Fruit fly (Drosophila melanogaster) whole organism, embryonic: Measurements from ENCODE around the gene Hsp22.
A peak's percentile ranks its signal among the peaks of the same experiment; 100 is the strongest.

Source experiments
- Atf-2 ChIP-seq: fragments of 200-800 bp; sonication (Bioruptor generic); optimal IDR thresholded peaks from 2 replicates; lab custom pipeline; 2016; ENCODE audit warnings: missing biosample characterization, missing genetic modification characterization
- C15 ChIP-seq: fragments of 200-800 bp; sonication (Bioruptor generic); IDR thresholded peaks from 3 replicates; pipeline ENCODE4 v1.3.6; 2022; ENCODE audit warnings: missing biosample characterization, missing genetic modification characterization
- CG12236 ChIP-seq: fragments of 200-800 bp; sonication (Bioruptor generic); optimal IDR thresholded peaks from 2 replicates; lab custom pipeline; 2016; ENCODE audit warnings: missing biosample characterization, missing genetic modification characterization
- CG1233 ChIP-seq: fragments of 200-800 bp; sonication (Bioruptor generic); optimal IDR thresholded peaks from 4 replicates; lab custom pipeline; 2018; ENCODE audit warnings: missing biosample characterization, mild to moderate bottlenecking, missing genetic modification characterization
- CG13424 ChIP-seq: fragments of 200-800 bp; sonication (Bioruptor generic); optimal IDR thresholded peaks from 2 replicates; lab custom pipeline; 2019; ENCODE audit warnings: missing biosample characterization, mild to moderate bottlenecking, missing genetic modification characterization, moderate library complexity
- CG1602 ChIP-seq: fragments of 200-800 bp; sonication (Bioruptor generic); optimal IDR thresholded peaks from 3 replicates; lab custom pipeline; 2016; ENCODE audit warnings: missing biosample characterization, missing genetic modification characterization
- CG1603 ChIP-seq: fragments of 200-800 bp; sonication (Bioruptor generic); optimal IDR thresholded peaks from 2 replicates; lab custom pipeline; 2019; ENCODE audit warnings: missing biosample characterization, mild to moderate bottlenecking, missing genetic modification characterization, moderate library complexity
- CG16779 ChIP-seq: fragments of 200-800 bp; sonication (Bioruptor generic); IDR thresholded peaks from 2 replicates; pipeline ENCODE4 v1.3.6; 2022; ENCODE audit warnings: missing biosample characterization, missing genetic modification characterization
- CG16815 ChIP-seq: fragments of 200-800 bp; sonication (Bioruptor generic); optimal IDR thresholded peaks from 3 replicates; lab custom pipeline; 2017; ENCODE audit warnings: missing biosample characterization, mild to moderate bottlenecking, missing genetic modification characterization
- CG17385 ChIP-seq: fragments of 200-800 bp; sonication (Bioruptor generic); optimal IDR thresholded peaks from 3 replicates; lab custom pipeline; 2018; ENCODE audit warnings: missing biosample characterization, mild to moderate bottlenecking, missing genetic modification characterization
- CG17802 ChIP-seq: fragments of 200-800 bp; sonication (Bioruptor generic); optimal IDR thresholded peaks from 2 replicates; lab custom pipeline; 2018; ENCODE audit warnings: missing biosample characterization, mild to moderate bottlenecking, missing genetic modification characterization, moderate library complexity
- CG18262 ChIP-seq: fragments of 200-800 bp; optimal IDR thresholded peaks from 3 replicates; lab custom pipeline; 2019; ENCODE audit warnings: missing biosample characterization, mild to moderate bottlenecking, missing genetic modification characterization, moderate library complexity
- CG18764 ChIP-seq: fragments of 200-800 bp; sonication (Bioruptor generic); optimal IDR thresholded peaks from 3 replicates; lab custom pipeline; 2016; ENCODE audit warnings: missing biosample characterization, missing genetic modification characterization
- CG2202 ChIP-seq: fragments of 200-800 bp; sonication (Bioruptor generic); optimal IDR thresholded peaks from 2 replicates; lab custom pipeline; 2018; ENCODE audit warnings: missing biosample characterization, mild to moderate bottlenecking, missing genetic modification characterization
- CG30403 ChIP-seq: fragments of 200-800 bp; sonication (Bioruptor generic); optimal IDR thresholded peaks from 3 replicates; lab custom pipeline; 2016; ENCODE audit warnings: missing biosample characterization, missing genetic modification characterization
- CG32767 ChIP-seq: fragments of 200-800 bp; sonication (Bioruptor generic); IDR thresholded peaks from 2 replicates; pipeline ENCODE4 v1.3.6; 2022; ENCODE audit warnings: missing biosample characterization, missing genetic modification characterization
- CG34224 ChIP-seq: fragments of 200-800 bp; sonication (Bioruptor generic); IDR thresholded peaks from 3 replicates; pipeline ENCODE4 v1.3.6; 2022; ENCODE audit warnings: missing biosample characterization, missing genetic modification characterization; ENCODE audit not compliant: partially characterized antibody
- CG7745 ChIP-seq: fragments of 200-800 bp; sonication (Bioruptor generic); optimal IDR thresholded peaks from 2 replicates; lab custom pipeline; 2018; ENCODE audit warnings: missing biosample characterization, mild to moderate bottlenecking, missing genetic modification characterization, moderate library complexity
- CG7786 ChIP-seq: fragments of 200-800 bp; sonication (Bioruptor generic); optimal IDR thresholded peaks from 2 replicates; lab custom pipeline; 2016; ENCODE audit warnings: missing biosample characterization, missing genetic modification characterization
- CG9876 ChIP-seq: fragments of 200-800 bp; sonication (Bioruptor generic); optimal IDR thresholded peaks from 2 replicates; lab custom pipeline; 2016; ENCODE audit warnings: missing biosample characterization, missing genetic modification characterization
- Dip2 ChIP-seq: fragments of 200-800 bp; sonication (Bioruptor generic); IDR thresholded peaks from 2 replicates; pipeline ENCODE4 v1.3.6; 2022; ENCODE audit warnings: missing biosample characterization, missing genetic modification characterization
- ERR ChIP-seq: fragments of 200-800 bp; sonication (Bioruptor generic); optimal IDR thresholded peaks from 2 replicates; lab custom pipeline; 2016; ENCODE audit warnings: missing biosample characterization, missing genetic modification characterization
- HLH4C ChIP-seq: fragments of 200-800 bp; sonication (Bioruptor generic); IDR thresholded peaks from 3 replicates; pipeline ENCODE4 v1.3.6; 2022; ENCODE audit warnings: missing biosample characterization, missing genetic modification characterization; ENCODE audit not compliant: partially characterized antibody
- HmgZ ChIP-seq: fragments of 200-800 bp; sonication (Bioruptor generic); optimal IDR thresholded peaks from 2 replicates; lab custom pipeline; 2018; ENCODE audit warnings: missing biosample characterization, mild to moderate bottlenecking, missing genetic modification characterization
- Hmr ChIP-seq: fragments of 200-800 bp; sonication (Bioruptor generic); optimal IDR thresholded peaks from 3 replicates; lab custom pipeline; 2017; ENCODE audit warnings: mild to moderate bottlenecking, missing biosample characterization, missing genetic modification reagents, missing genetic modification characterization
- Hr39 ChIP-seq: fragments of >200 bp; optimal IDR thresholded peaks from 2 replicates; lab custom pipeline; 2017
- MESR4 ChIP-seq: fragments of 200-800 bp; sonication (Bioruptor generic); optimal IDR thresholded peaks from 2 replicates; lab custom pipeline; 2018; ENCODE audit warnings: missing biosample characterization, mild to moderate bottlenecking, missing genetic modification characterization, moderate library complexity
- Mes4 ChIP-seq: fragments of 200-800 bp; sonication (Bioruptor generic); optimal IDR thresholded peaks from 2 replicates; lab custom pipeline; 2016; ENCODE audit warnings: missing biosample characterization, missing genetic modification characterization
- Nf-YC ChIP-seq: fragments of 200-800 bp; optimal IDR thresholded peaks from 3 replicates; lab custom pipeline; 2019; ENCODE audit warnings: missing biosample characterization, mild to moderate bottlenecking, missing genetic modification characterization, moderate library complexity
- Oaz ChIP-seq: fragments of 200-800 bp; sonication (Bioruptor generic); IDR thresholded peaks from 2 replicates; pipeline ENCODE4 v1.3.6; 2022; ENCODE audit warnings: missing biosample characterization, missing genetic modification characterization
- Usf ChIP-seq: fragments of 200-800 bp; sonication (Bioruptor generic); optimal IDR thresholded peaks from 2 replicates; lab custom pipeline; 2017; ENCODE audit warnings: missing genotype, missing biosample characterization, missing genetic modification characterization
- al ChIP-seq: fragments of 200-800 bp; sonication (Bioruptor generic); IDR thresholded peaks from 2 replicates; pipeline ENCODE4 v1.3.6; 2022; ENCODE audit warnings: missing biosample characterization, missing genetic modification characterization
- ara ChIP-seq: fragments of 200-800 bp; sonication (Bioruptor generic); IDR thresholded peaks from 2 replicates; pipeline ENCODE4 v1.3.6; 2022; ENCODE audit warnings: missing biosample characterization, missing genetic modification characterization
- ato ChIP-seq: fragments of 200-800 bp; sonication (Bioruptor generic); IDR thresholded peaks from 2 replicates; pipeline ENCODE4 v1.3.6; 2022; ENCODE audit warnings: missing biosample characterization, missing genetic modification characterization; ENCODE audit not compliant: partially characterized antibody
- bbx ChIP-seq: fragments of 200-800 bp; sonication (Bioruptor generic); IDR thresholded peaks from 2 replicates; pipeline ENCODE4 v1.3.6; 2022; ENCODE audit warnings: missing biosample characterization, missing genetic modification characterization; ENCODE audit not compliant: partially characterized antibody
- cg ChIP-seq: fragments of 200-800 bp; sonication (Bioruptor generic); optimal IDR thresholded peaks from 3 replicates; lab custom pipeline; 2019; ENCODE audit warnings: missing biosample characterization, mild to moderate bottlenecking, missing genetic modification characterization, moderate library complexity
- crol ChIP-seq: fragments of 200-800 bp; sonication (Bioruptor generic); IDR thresholded peaks from 2 replicates; pipeline ENCODE4 v1.3.6; 2022; ENCODE audit warnings: missing biosample characterization, missing genetic modification characterization
- dimm ChIP-seq: fragments of 200-800 bp; sonication (Bioruptor generic); IDR thresholded peaks from 2 replicates; pipeline ENCODE4 v1.3.6; 2022; ENCODE audit warnings: missing biosample characterization, missing genetic modification characterization
- eve ChIP-seq, 2 experiments: fragments of >200 bp; optimal IDR thresholded peaks; 2 replicates each; lab custom pipeline; 2017; ENCODE audit warnings: missing biosample characterization in 2 of 2, missing genetic modification characterization in 2 of 2
- fd96Cb ChIP-seq: fragments of 200-800 bp; sonication (Bioruptor generic); optimal IDR thresholded peaks from 2 replicates; lab custom pipeline; 2018; ENCODE audit warnings: missing biosample characterization, mild to moderate bottlenecking, missing genetic modification characterization, moderate library complexity
- gsb ChIP-seq: fragments of 200-800 bp; sonication (Bioruptor generic); IDR thresholded peaks from 2 replicates; pipeline ENCODE4 v1.3.6; 2022; ENCODE audit warnings: missing biosample characterization, missing genetic modification characterization
- onecut ChIP-seq: fragments of 200-800 bp; sonication (Bioruptor generic); IDR thresholded peaks from 2 replicates; pipeline ENCODE4 v1.3.6; 2022; ENCODE audit warnings: missing biosample characterization, missing genetic modification characterization
- pros ChIP-seq: fragments of 200-800 bp; sonication (Bioruptor generic); optimal IDR thresholded peaks from 3 replicates; lab custom pipeline; 2019; ENCODE audit warnings: missing biosample characterization, mild to moderate bottlenecking, missing genetic modification characterization, moderate library complexity
- pzg ChIP-seq: fragments of 200-800 bp; sonication (Bioruptor generic); optimal IDR thresholded peaks from 3 replicates; lab custom pipeline; 2018; ENCODE audit warnings: missing biosample characterization, mild to moderate bottlenecking, missing genetic modification characterization, moderate library complexity
- sqz ChIP-seq: fragments of 200-800 bp; sonication (Bioruptor generic); optimal IDR thresholded peaks from 3 replicates; lab custom pipeline; 2018; ENCODE audit warnings: missing biosample characterization, mild to moderate bottlenecking, missing genetic modification characterization
- stwl ChIP-seq: fragments of 200-800 bp; sonication (Bioruptor generic); optimal IDR thresholded peaks from 3 replicates; lab custom pipeline; 2018; ENCODE audit warnings: missing biosample characterization, mild to moderate bottlenecking, missing genetic modification characterization, moderate library complexity
- trem ChIP-seq: fragments of 200-800 bp; optimal IDR thresholded peaks from 3 replicates; lab custom pipeline; 2019; ENCODE audit warnings: missing biosample characterization, mild to moderate bottlenecking, missing genetic modification characterization, moderate library complexity
- z ChIP-seq: fragments of 200-800 bp; sonication (Bioruptor generic); IDR thresholded peaks from 3 replicates; pipeline ENCODE4 v1.3.6; 2022; ENCODE audit warnings: missing biosample characterization, missing genetic modification characterization
- zfh1 ChIP-seq: fragments of 200-800 bp; sonication (Bioruptor generic); IDR thresholded peaks from 3 replicates; pipeline ENCODE4 v1.3.6; 2022; ENCODE audit warnings: missing biosample characterization, missing genetic modification characterization

The Hsp22 gene

DNA sequence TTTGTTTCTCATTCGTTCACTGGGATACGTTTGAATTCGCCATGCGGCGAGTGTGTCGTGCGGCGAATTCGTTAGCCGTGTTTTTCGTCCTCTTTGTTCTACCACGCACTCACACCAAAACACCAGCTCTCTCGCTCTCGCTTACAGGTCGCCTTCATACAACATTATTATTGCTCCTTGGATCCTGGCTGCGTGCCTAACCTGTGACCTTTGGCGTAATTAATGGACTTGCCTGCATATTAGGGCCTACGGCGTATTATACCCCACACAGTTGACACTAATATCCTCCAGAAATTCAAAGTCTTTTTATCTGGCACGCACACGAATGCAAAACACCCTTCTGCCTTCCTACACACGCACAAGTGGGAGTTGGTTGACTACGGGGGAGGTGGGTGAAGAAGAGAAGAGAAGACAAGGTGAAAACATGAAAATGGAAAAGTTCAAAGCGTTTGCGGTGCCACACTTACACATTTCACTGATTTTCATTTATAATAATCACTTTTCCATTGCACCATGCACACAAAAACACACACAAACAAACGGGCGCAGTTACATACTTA lies 37.4 kb downstream of the Hsp22 start (continued):
- TF ChIP-seq cg (GFP tag; lab: Kevin White, UChicago) = peak; percentile 94
- no peak for TF ChIP-seq ato (GFP tag; lab: Robert Waterston, UW)
- no peak for TF ChIP-seq zfh1 (GFP tag; lab: Robert Waterston, UW)
- no peak for TF ChIP-seq Oaz (GFP tag; lab: Robert Waterston, UW)
- no peak for TF ChIP-seq Hmr (GFP tag; lab: Kevin White, UChicago)
- peak; percentile 82 for TF ChIP-seq pros (GFP tag; lab: Kevin White, UChicago)
- TF ChIP-seq CG32767 (GFP tag; lab: Robert Waterston, UW) = no peak
- no peak for TF ChIP-seq gsb (GFP tag; lab: Robert Waterston, UW)
- no peak for TF ChIP-seq ERR (GFP tag; lab: Kevin White, UChicago)
- no peak for TF ChIP-seq stwl (tag; lab: Kevin White, UChicago)
- 0 out of 2 replicates have a peak, but pooled peaks have one; percentile 22 for TF ChIP-seq CG16779
- TF ChIP-seq CG7745 (tag; lab: Kevin White, UChicago) = no peak
- TF ChIP-seq crol (GFP tag; lab: Robert Waterston, UW) = peak; percentile 64
- no peak for TF ChIP-seq Hr39 (lab: Kevin White, UChicago)
- TF ChIP-seq C15 = no peak
- TF ChIP-seq pzg (GFP tag; lab: Kevin White, UChicago) = no peak
- peak; percentile 26 for TF ChIP-seq MESR4 (GFP tag; lab: Kevin White, UChicago)
- TF ChIP-seq bbx = 0 out of 2 replicates have a peak, but pooled peaks have one; percentile 5
- no peak for TF ChIP-seq dimm (GFP tag; lab: Robert Waterston, UW)
- TF ChIP-seq CG1602 = no peak
- TF ChIP-seq eve (GFP tag; optimal IDR thresholded peaks at IDR 0.05; lab: Kevin White, UChicago) = no peak

dm6 chr3L:9410754-9411423 lies 38.2 kb downstream of the Hsp22 start, which contains the start of the genes CG4022 and Cpsf5:
TSS of gene CG4022 (minus strand) at chr3L:9410832.
TSS of gene Cpsf5 (plus strand) at chr3L:9411038.
- TF ChIP-seq ERR (GFP tag; lab: Kevin White, UChicago) (no peak), CG30403 (GFP tag; lab: Kevin White, UChicago) (peak; percentile 90), CG13424 (tag; lab: Kevin White, UChicago) (peak; percentile 92), sqz (GFP tag; lab: Kevin White, UChicago) (peak; percentile 84), z (GFP tag; lab: Robert Waterston, UW) (no peak), CG17802 (tag; lab: Kevin White, UChicago) (peak; percentile 42), CG17385 (GFP tag; lab: Kevin White, UChicago) (peak; percentile 81), pros (GFP tag; lab: Kevin White, UChicago) (no peak), Atf-2 (GFP tag; lab: Kevin White, UChicago) (no peak), CG18262 (tag; lab: Kevin White, UChicago) (peak; percentile 84), onecut (GFP tag; lab: Robert Waterston, UW) (peak; percentile 81), Usf (GFP tag; lab: Kevin White, UChicago) (peak; percentile 32), Nf-YC (tag; lab: Kevin White, UChicago) (peak; percentile 79), CG12236 (GFP tag; lab: Kevin White, UChicago) (no peak), CG18764 (GFP tag; lab: Kevin White, UChicago) (peak; percentile 63), HmgZ (peak; percentile 91), MESR4 (GFP tag; lab: Kevin White, UChicago) (peak; percentile 50), CG34224 (GFP tag; lab: Robert Waterston, UW) (no peak), trem (tag; lab: Kevin White, UChicago) (peak; percentile 85), ara (GFP tag; lab: Robert Waterston, UW) (peak; percentile 87), CG1603 (tag; lab: Kevin White, UChicago) (peak; percentile 64), CG7786 (GFP tag; lab: Kevin White, UChicago) (peak; percentile 34), Dip2 (GFP tag; lab: Robert Waterston, UW) (no peak), Mes4 (GFP tag; lab: Kevin White, UChicago) (peak; percentile 32), CG16815 (peak; percentile 70), CG9876 (no peak), CG1233 (peak; percentile 42), fd96Cb (tag; lab: Kevin White, UChicago) (peak; percentile 68), al (GFP tag; lab: Robert Waterston, UW) (peak; percentile 79), HLH4C (GFP tag; lab: Robert Waterston, UW) (peak; percentile 41; the same call in 1 of the 3 replicates), CG2202 (tag; lab: Kevin White, UChicago) (peak; percentile 69)
